Fruit fly (Drosophila melanogaster): ENCODE results near the gene CG3792.

Gene CG3792

dm6 chr2L:4971329-4971798 lies 5.7 kb upstream of the CG3792 start, which contains the start of gene CG14043 (continued):
- no peak for TF ChIP-seq HLH4C (GFP tag; IDR thresholded peaks at IDR 0.05; ENCODE audit: partially characterized antibody)
- TF ChIP-seq knrl (GFP tag; IDR thresholded peaks at IDR 0.05; ENCODE audit: partially characterized antibody) = no peak; the same call in 2 of the 3 replicates
- TF ChIP-seq otp (GFP tag; IDR thresholded peaks at IDR 0.05) = no peak
- no peak for TF ChIP-seq CG2678 (tag; optimal IDR thresholded peaks at IDR 0.05)
- no peak for TF ChIP-seq Atf6 (GFP tag; IDR thresholded peaks at IDR 0.05)
- TF ChIP-seq CG2712 (tag; optimal IDR thresholded peaks at IDR 0.05) = peak; percentile 69
- TF ChIP-seq CG17328 (GFP tag; IDR thresholded peaks at IDR 0.05) = no peak
- no peak for TF ChIP-seq gsb-n (tag; optimal IDR thresholded peaks at IDR 0.05)
- TF ChIP-seq ase (GFP tag; IDR thresholded peaks at IDR 0.05) = no peak
- TF ChIP-seq Ssrp (tag; optimal IDR thresholded peaks at IDR 0.05) = no peak
- peak; percentile 98 for TF ChIP-seq gfzf (GFP tag; optimal IDR thresholded peaks at IDR 0.05)
- no peak for TF ChIP-seq slp2 (GFP tag; optimal IDR thresholded peaks at IDR 0.05)
- peak; percentile 58 for TF ChIP-seq CG2120 (GFP tag; optimal IDR thresholded peaks at IDR 0.05)
- no peak for TF ChIP-seq Fer1 (GFP tag; optimal IDR thresholded peaks at IDR 0.05)
- peak; percentile 74 for TF ChIP-seq CG12391 (tag; optimal IDR thresholded peaks at IDR 0.05)
- no peak for TF ChIP-seq E2f1 (GFP tag; IDR thresholded peaks at IDR 0.05)
- TF ChIP-seq Drgx (GFP tag; IDR thresholded peaks at IDR 0.05) = no peak
- TF ChIP-seq cad (GFP tag; optimal IDR thresholded peaks at IDR 0.05) = no peak
- peak; percentile 99 for TF ChIP-seq CG9797 (GFP tag; optimal IDR thresholded peaks at IDR 0.05)
- TF ChIP-seq CG11456 (GFP tag; IDR thresholded peaks at IDR 0.05) = no peak
- no peak for TF ChIP-seq emc (GFP tag; optimal IDR thresholded peaks at IDR 0.05)
- TF ChIP-seq NC2α (GFP tag; optimal IDR thresholded peaks at IDR 0.05) = no peak
- peak; percentile 37; the same call in 1 of the 2 replicates for TF ChIP-seq CG3847 (GFP tag; IDR thresholded peaks at IDR 0.05)
- TF ChIP-seq CG8281 (tag; optimal IDR thresholded peaks at IDR 0.05) = no peak
- no peak; the same call in 2 of the 3 replicates for TF ChIP-seq ken (GFP tag; IDR thresholded peaks at IDR 0.05)
- no peak for TF ChIP-seq gce (GFP tag; IDR thresholded peaks at IDR 0.05)
- TF ChIP-seq zfh2 (GFP tag; optimal IDR thresholded peaks at IDR 0.05) = no peak
- no peak for TF ChIP-seq Bdp1 (GFP tag; optimal IDR thresholded peaks at IDR 0.05)
- no peak for TF ChIP-seq Abd-B (GFP tag; optimal IDR thresholded peaks at IDR 0.05)
- no peak for TF ChIP-seq schlank (tag; optimal IDR thresholded peaks at IDR 0.05)
- TF ChIP-seq Doc3 (GFP tag; IDR thresholded peaks at IDR 0.05; ENCODE audit: partially characterized antibody) = no peak
- TF ChIP-seq Dbx (GFP tag; IDR thresholded peaks at IDR 0.05) = no peak
- no peak for TF ChIP-seq CG32772 (GFP tag; IDR thresholded peaks at IDR 0.05)
- no peak for TF ChIP-seq zen2 (GFP tag; IDR thresholded peaks at IDR 0.05; ENCODE audit: partially characterized antibody)
- no peak for TF ChIP-seq CG6791 (GFP tag; IDR thresholded peaks at IDR 0.05; ENCODE audit: partially characterized antibody)
- TF ChIP-seq Bteb2 (GFP tag; optimal IDR thresholded peaks at IDR 0.05) = peak; percentile 36
- no peak for TF ChIP-seq Atf3 (GFP tag; optimal IDR thresholded peaks at IDR 0.05)
- no peak for TF ChIP-seq grn (GFP tag; optimal IDR thresholded peaks at IDR 0.05)
- TF ChIP-seq CG2199 (GFP tag; IDR thresholded peaks at IDR 0.05) = no peak
- no peak for TF ChIP-seq CG17612 (GFP tag; IDR thresholded peaks at IDR 0.05)
- no peak for TF ChIP-seq br (optimal IDR thresholded peaks at IDR 0.05)
- TF ChIP-seq CG13287 (GFP tag; IDR thresholded peaks at IDR 0.05; ENCODE audit: partially characterized antibody) = peak; percentile 48
- TF ChIP-seq nom (GFP tag; optimal IDR thresholded peaks at IDR 0.05) = no peak
- no peak for TF ChIP-seq sna (GFP tag; IDR thresholded peaks at IDR 0.05; ENCODE audit: partially characterized antibody)
- no peak for TF ChIP-seq CG3838 (GFP tag; optimal IDR thresholded peaks at IDR 0.05)
- TF ChIP-seq Meics (GFP tag; optimal IDR thresholded peaks at IDR 0.05) = no peak
- TF ChIP-seq slou (GFP tag; optimal IDR thresholded peaks at IDR 0.05) = peak; percentile 61
- no peak for TF ChIP-seq Xrp1 (GFP tag; IDR thresholded peaks at IDR 0.05)
- TF ChIP-seq H2.0 (GFP tag; IDR thresholded peaks at IDR 0.05) = no peak
- TF ChIP-seq CG5180 (GFP tag; optimal IDR thresholded peaks at IDR 0.05) = no peak
- TF ChIP-seq zfh1 (GFP tag; IDR thresholded peaks at IDR 0.05) = no peak
- no peak for TF ChIP-seq kah (GFP tag; optimal IDR thresholded peaks at IDR 0.05)
